Worm (Caenorhabditis elegans) whole organism, young adult: Measurements from ENCODE around the gene C02F5.10.

Source experiments
- B0035.1 ChIP-seq: sonication (generic microtip); optimal IDR thresholded peaks from 2 replicates; lab custom pipeline; 2016; ENCODE audit warnings: missing genetic modification characterization, mild to moderate bottlenecking, missing compliant biosample characterization, missing genotype, missing genetic modification reagents
- B0261.1 ChIP-seq: sonication (generic microtip); optimal IDR thresholded peaks from 2 replicates; lab custom pipeline; 2016; ENCODE audit warnings: mild to moderate bottlenecking, missing genetic modification characterization, moderate library complexity, missing compliant biosample characterization
- B0336.3 ChIP-seq: fragments of 200-800 bp; sonication (Bioruptor generic); IDR thresholded peaks from 2 replicates; pipeline ENCODE4 v1.3.6; 2022; ENCODE audit warnings: missing genetic modification characterization, missing compliant biosample characterization
- C17E4.6 ChIP-seq: fragments of 200-800 bp; sonication (Bioruptor generic); IDR thresholded peaks from 2 replicates; pipeline ENCODE4 v1.3.6; 2022; ENCODE audit warnings: missing genetic modification reagents, missing genetic modification characterization, missing compliant biosample characterization
- D2030.7 ChIP-seq: fragments of 200-800 bp; sonication (Bioruptor generic); IDR thresholded peaks from 2 replicates; pipeline ENCODE4 v1.3.6; 2022; ENCODE audit warnings: missing genetic modification reagents, missing genetic modification characterization, missing compliant biosample characterization
- F22D6.2 ChIP-seq: sonication (generic microtip); optimal IDR thresholded peaks from 2 replicates; lab custom pipeline; 2016; ENCODE audit warnings: mild to moderate bottlenecking, missing genetic modification characterization, missing compliant biosample characterization
- F33H1.4 ChIP-seq: fragments of 200-800 bp; sonication (Bioruptor generic); IDR thresholded peaks from 2 replicates; pipeline ENCODE4 v1.3.6; 2022; ENCODE audit warnings: missing genetic modification reagents, missing genetic modification characterization, missing compliant biosample characterization
- F39B2.1 ChIP-seq: fragments of 200-800 bp; sonication (Bioruptor generic); IDR thresholded peaks from 2 replicates; pipeline ENCODE4 v1.3.6; 2022; ENCODE audit warnings: missing genetic modification reagents, missing genetic modification characterization, missing compliant biosample characterization
- F57C9.4 ChIP-seq: sonication (generic microtip); optimal IDR thresholded peaks from 2 replicates; lab custom pipeline; 2017; ENCODE audit warnings: mild to moderate bottlenecking, missing genetic modification characterization, missing compliant biosample characterization
- Y53F4B.3 ChIP-seq: fragments of 200-800 bp; sonication (Bioruptor generic); IDR thresholded peaks from 2 replicates; pipeline ENCODE4 v1.3.6; 2022; ENCODE audit warnings: missing genetic modification reagents, missing genetic modification characterization, missing compliant biosample characterization
- Y56A3A.18 ChIP-seq: fragments of 200-800 bp; sonication (Bioruptor generic); IDR thresholded peaks from 2 replicates; pipeline ENCODE4 v1.3.6; 2022; ENCODE audit warnings: missing genetic modification reagents, missing genetic modification characterization, missing compliant biosample characterization
- Y67H2A.10 ChIP-seq: fragments of 200-800 bp; sonication (Bioruptor generic); conservative IDR thresholded peaks from 2 replicates; pipeline ENCODE4 v1.3.6; 2022; ENCODE audit warnings: missing genetic modification reagents, missing genetic modification characterization, missing compliant biosample characterization
- ZK185.1 ChIP-seq: sonication (generic microtip); optimal IDR thresholded peaks from 2 replicates; lab custom pipeline; 2016; ENCODE audit warnings: mild to moderate bottlenecking, missing genetic modification characterization, missing compliant biosample characterization; ENCODE audit not compliant: poor library complexity, severe bottlenecking
- akir-1 ChIP-seq: fragments of 200-800 bp; sonication (Bioruptor generic); optimal IDR thresholded peaks from 2 replicates; lab custom pipeline; 2018; ENCODE audit warnings: mild to moderate bottlenecking, missing genetic modification characterization, moderate library complexity, missing compliant biosample characterization
- ama-1 ChIP-seq, 3 experiments: fragments of 150-350 bp in 1 of 3; sonication (generic microtip) in 2 of 3; optimal IDR thresholded peaks; 2 replicates each; lab custom pipeline; 2014 to 2018; ENCODE audit warnings: missing biosample characterization in 2 of 3, missing genetic modification characterization in 2 of 3, missing genetic modification reagents in 2 of 3
- bed-1 ChIP-seq: fragments of 200-800 bp; sonication (Bioruptor generic); IDR thresholded peaks from 2 replicates; pipeline ENCODE4 v1.3.6; 2022; ENCODE audit warnings: missing genetic modification reagents, missing genetic modification characterization, missing compliant biosample characterization
- ceh-100 ChIP-seq: fragments of 200-800 bp; sonication (Bioruptor generic); IDR thresholded peaks from 2 replicates; pipeline ENCODE4 v1.3.6; 2022; ENCODE audit warnings: missing genetic modification reagents, missing genetic modification characterization, missing compliant biosample characterization
- ceh-40 ChIP-seq: fragments of 200-800 bp; sonication (Bioruptor generic); IDR thresholded peaks from 2 replicates; pipeline ENCODE4 v1.3.6; 2022; ENCODE audit warnings: missing genetic modification characterization, missing compliant biosample characterization
- ceh-79 ChIP-seq: sonication (generic microtip); optimal IDR thresholded peaks from 2 replicates; lab custom pipeline; 2017; ENCODE audit warnings: mild to moderate bottlenecking, missing genetic modification characterization, missing compliant biosample characterization
- chd-7 ChIP-seq: sonication (generic microtip); optimal IDR thresholded peaks from 2 replicates; lab custom pipeline; 2016; ENCODE audit warnings: mild to moderate bottlenecking, missing genetic modification characterization, moderate library complexity, missing compliant biosample characterization
- dpff-1 ChIP-seq: sonication (generic microtip); optimal IDR thresholded peaks from 2 replicates; lab custom pipeline; 2017; ENCODE audit warnings: mild to moderate bottlenecking, missing genetic modification characterization, missing compliant biosample characterization
- dpl-1 ChIP-seq: fragments of 150-350 bp; optimal IDR thresholded peaks from 2 replicates; lab custom pipeline; 2014; ENCODE audit warnings: missing biosample characterization, missing genetic modification reagents, missing genetic modification characterization
- efl-1 ChIP-seq: fragments of 150-350 bp; optimal IDR thresholded peaks from 2 replicates; lab custom pipeline; 2014; ENCODE audit warnings: missing biosample characterization, missing genetic modification reagents, missing genetic modification characterization
- him-1 ChIP-seq: sonication (generic microtip); optimal IDR thresholded peaks from 2 replicates; lab custom pipeline; 2016; ENCODE audit warnings: missing genotype, missing genetic modification reagents, missing genetic modification characterization, missing compliant biosample characterization
- hlh-12 ChIP-seq: sonication (generic microtip); optimal IDR thresholded peaks from 2 replicates; lab custom pipeline; 2016; ENCODE audit warnings: missing genetic modification characterization, missing compliant biosample characterization
- hlh-26 ChIP-seq: fragments of 200-800 bp; sonication (Bioruptor generic); conservative IDR thresholded peaks from 2 replicates; pipeline ENCODE4 v1.3.6; 2022; ENCODE audit warnings: missing genetic modification reagents, missing genetic modification characterization, missing compliant biosample characterization
- hmg-1.2 ChIP-seq: fragments of 200-800 bp; sonication (Bioruptor generic); IDR thresholded peaks from 2 replicates; pipeline ENCODE4 v1.3.6; 2022; ENCODE audit warnings: missing genetic modification reagents, missing genetic modification characterization, missing compliant biosample characterization
- hrde-1 ChIP-seq: sonication (generic microtip); optimal IDR thresholded peaks from 2 replicates; lab custom pipeline; 2016; ENCODE audit warnings: missing genetic modification characterization, mild to moderate bottlenecking, missing compliant biosample characterization, moderate library complexity, missing genotype, missing genetic modification reagents, borderline replicate concordance
- lin-26 ChIP-seq: fragments of 200-800 bp; sonication (Bioruptor generic); IDR thresholded peaks from 2 replicates; pipeline ENCODE4 v1.3.6; 2022; ENCODE audit warnings: missing genetic modification reagents, missing genetic modification characterization, missing compliant biosample characterization
- lir-1 ChIP-seq: fragments of 200-800 bp; sonication (Bioruptor generic); conservative IDR thresholded peaks from 2 replicates; pipeline ENCODE4 v1.3.6; 2022; ENCODE audit warnings: missing genetic modification reagents, missing genetic modification characterization, missing compliant biosample characterization
- lsl-1 ChIP-seq: fragments of 200-800 bp; sonication (Bioruptor generic); optimal IDR thresholded peaks from 2 replicates; lab custom pipeline; 2018; ENCODE audit warnings: mild to moderate bottlenecking, missing genetic modification characterization, moderate library complexity, missing compliant biosample characterization
- madf-3 ChIP-seq: fragments of 200-800 bp; sonication (Bioruptor generic); IDR thresholded peaks from 2 replicates; pipeline ENCODE4 v1.3.6; 2022; ENCODE audit warnings: missing genetic modification reagents, missing genetic modification characterization, missing compliant biosample characterization
- mel-28 ChIP-seq: sonication (generic microtip); optimal IDR thresholded peaks from 2 replicates; lab custom pipeline; 2016; ENCODE audit warnings: borderline replicate concordance, mild to moderate bottlenecking, missing genetic modification characterization, missing compliant biosample characterization
- mxl-1 ChIP-seq: sonication (generic microtip); optimal IDR thresholded peaks from 2 replicates; lab custom pipeline; 2016; ENCODE audit warnings: missing genetic modification characterization, missing compliant biosample characterization
- nfya-1 ChIP-seq: sonication (generic microtip); optimal IDR thresholded peaks from 2 replicates; lab custom pipeline; 2017; ENCODE audit warnings: antibody characterized with exemption, missing compliant biosample characterization, missing genetic modification characterization, borderline replicate concordance; ENCODE audit not compliant: insufficient read depth
- pbrm-1 ChIP-seq: fragments of 200-800 bp; sonication (Bioruptor generic); IDR thresholded peaks from 2 replicates; pipeline ENCODE4 v1.3.6; 2022; ENCODE audit warnings: missing genetic modification reagents, missing genetic modification characterization, missing compliant biosample characterization
- rpc-1 ChIP-seq, 2 experiments: fragments of 150-350 bp in 1 of 2; sonication (generic microtip) in 1 of 2; optimal IDR thresholded peaks; 2 replicates each; lab custom pipeline; 2014 to 2018; ENCODE audit warnings: missing biosample characterization in 1 of 2, missing genetic modification characterization in 1 of 2, missing genetic modification reagents in 1 of 2, missing genotype in 1 of 2
- snpc-3.4 ChIP-seq: sonication (generic microtip); optimal IDR thresholded peaks from 2 replicates; lab custom pipeline; 2017; ENCODE audit warnings: missing genetic modification characterization, mild to moderate bottlenecking, missing compliant biosample characterization, antibody characterized with exemption, moderate library complexity, missing genotype, missing genetic modification reagents
- snpc-4 ChIP-seq, 5 experiments: fragments of 150-350 bp in 1 of 5; sonication (generic microtip) in 4 of 5; optimal IDR thresholded peaks; 2 replicates each; lab custom pipeline; 2014 to 2018; ENCODE audit warnings: missing genetic modification characterization in 5 of 5, missing biosample characterization in 3 of 5, antibody characterized with exemption in 2 of 5, mild to moderate bottlenecking in 2 of 5, missing compliant biosample characterization in 2 of 5, missing genotype in 2 of 5, moderate library complexity in 2 of 5, missing genetic modification reagents in 1 of 5
- somi-1 ChIP-seq: fragments of 200-800 bp; sonication (Bioruptor generic); optimal IDR thresholded peaks from 2 replicates; lab custom pipeline; 2018; ENCODE audit warnings: mild to moderate bottlenecking, missing genetic modification characterization, missing compliant biosample characterization
- tbp1 ChIP-seq: fragments of 200-800 bp; sonication (Bioruptor generic); optimal IDR thresholded peaks from 2 replicates; lab custom pipeline; 2018; ENCODE audit warnings: mild to moderate bottlenecking, missing genetic modification characterization, missing compliant biosample characterization
- xnd-1 ChIP-seq: sonication (generic microtip); optimal IDR thresholded peaks from 2 replicates; lab custom pipeline; 2016; ENCODE audit warnings: missing genotype, missing genetic modification reagents, missing genetic modification characterization, missing compliant biosample characterization
- zim-3 ChIP-seq: sonication (generic microtip); optimal IDR thresholded peaks from 2 replicates; lab custom pipeline; 2017; ENCODE audit warnings: mild to moderate bottlenecking, missing genetic modification characterization, moderate library complexity, missing compliant biosample characterization
- ztf-22 ChIP-seq: fragments of 200-800 bp; sonication (Bioruptor generic); optimal IDR thresholded peaks from 2 replicates; lab custom pipeline; 2018; ENCODE audit warnings: mild to moderate bottlenecking, missing genetic modification characterization, moderate library complexity, missing compliant biosample characterization
- ztf-3 ChIP-seq: fragments of 200-800 bp; sonication (Bioruptor generic); optimal IDR thresholded peaks from 2 replicates; lab custom pipeline; 2018; ENCODE audit warnings: mild to moderate bottlenecking, missing genetic modification characterization, missing compliant biosample characterization

The C02F5.10 gene

ce11 chrIII:8228916-8229315 lies 20.4 kb downstream of the C02F5.10 start:
- TF ChIP-seq B0261.1 (tag; lab: Kevin White, UChicago): no peak
- TF ChIP-seq hrde-1 (tag; lab: Kevin White, UChicago): no peak
- 0 out of 2 replicates have a peak, but pooled peaks have one; percentile 8 for TF ChIP-seq pbrm-1 (GFP tag; lab: Robert Waterston, UW)

ce11 chrIII:8227511-8227910 lies 21.8 kb downstream of the C02F5.10 start, which contains the start of gene fbxl-1:
Gene fbxl-1 (plus strand): TSS chrIII:8227830.
- TF ChIP-seq xnd-1: no peak
- no peak for TF ChIP-seq hlh-26 (GFP tag; lab: Robert Waterston, UW)
- no peak for TF ChIP-seq hrde-1 (tag; lab: Kevin White, UChicago)
- no peak for TF ChIP-seq snpc-3.4
- TF ChIP-seq rpc-1 (optimal IDR thresholded peaks at IDR 0.05; lab: Kevin White, UChicago): no peak
- no peak for TF ChIP-seq rpc-1 (tag; optimal IDR thresholded peaks at IDR 0.05; lab: Kevin White, UChicago)
- TF ChIP-seq dpl-1: no peak
- TF ChIP-seq ztf-22 (GFP tag; lab: Kevin White, UChicago): peak; percentile 35
- peak; percentile 41 for TF ChIP-seq ZK185.1 (tag; lab: Kevin White, UChicago)
- TF ChIP-seq ceh-100 (GFP tag; lab: Robert Waterston, UW): peak; percentile 42
- no peak for TF ChIP-seq B0035.1
- TF ChIP-seq C17E4.6 (GFP tag; lab: Robert Waterston, UW): no peak
- TF ChIP-seq bed-1 (GFP tag; lab: Robert Waterston, UW): no peak
- no peak for TF ChIP-seq ceh-40 (GFP tag; lab: Robert Waterston, UW)
- TF ChIP-seq tbp1: peak; percentile 53
- peak; percentile 44; the same call in 1 of the 2 replicates for TF ChIP-seq Y67H2A.10 (GFP tag; lab: Robert Waterston, UW)
- TF ChIP-seq efl-1 (GFP tag; lab: Kevin White, UChicago): no peak
- TF ChIP-seq hlh-12 (tag; lab: Kevin White, UChicago): no peak
- no peak for TF ChIP-seq mxl-1 (tag; lab: Kevin White, UChicago)
- no peak for TF ChIP-seq ama-1 (optimal IDR thresholded peaks at IDR 0.05; lab: Kevin White, UChicago)
- TF ChIP-seq ama-1 (GFP tag; optimal IDR thresholded peaks at IDR 0.05; lab: Kevin White, UChicago): no peak
- TF ChIP-seq lin-26 (GFP tag; lab: Robert Waterston, UW): peak; percentile 68; the same call in 1 of the 2 replicates
- no peak for TF ChIP-seq dpff-1 (tag; lab: Kevin White, UChicago)
- peak; percentile 68; the same call in 1 of the 2 replicates for TF ChIP-seq pbrm-1 (GFP tag; lab: Robert Waterston, UW)
- TF ChIP-seq B0336.3 (GFP tag; lab: Robert Waterston, UW): no peak; the same call in none of the 2 replicates
- TF ChIP-seq akir-1 (GFP tag; lab: Kevin White, UChicago): no peak
- no peak for TF ChIP-seq lsl-1 (GFP tag; lab: Kevin White, UChicago)
- peak; percentile 63 for TF ChIP-seq somi-1 (GFP tag; lab: Kevin White, UChicago)
- TF ChIP-seq madf-3 (GFP tag; lab: Robert Waterston, UW): no peak
- no peak for TF ChIP-seq Y56A3A.18 (GFP tag; lab: Robert Waterston, UW)
- no peak for TF ChIP-seq mel-28
- TF ChIP-seq chd-7: peak; percentile 79
- no peak for TF ChIP-seq zim-3 (tag; lab: Kevin White, UChicago)
- peak; percentile 79; the same call in 1 of the 2 replicates for TF ChIP-seq hmg-1.2 (GFP tag; lab: Robert Waterston, UW)
- peak; percentile 82 for TF ChIP-seq lir-1 (GFP tag; lab: Robert Waterston, UW)
- TF ChIP-seq F57C9.4 (tag; lab: Kevin White, UChicago): no peak
- TF ChIP-seq nfya-1: no peak
- TF ChIP-seq F33H1.4: peak; percentile 16; the same call in 1 of the 2 replicates
- no peak for TF ChIP-seq Y53F4B.3
- TF ChIP-seq ztf-3 (GFP tag; lab: Kevin White, UChicago): no peak
- no peak for TF ChIP-seq ceh-79 (tag; lab: Kevin White, UChicago)
- no peak for TF ChIP-seq D2030.7 (GFP tag; lab: Robert Waterston, UW)
- TF ChIP-seq F39B2.1: no peak
- TF ChIP-seq him-1 (tag; lab: Kevin White, UChicago): no peak
- no peak for TF ChIP-seq snpc-4 (GFP tag; optimal IDR thresholded peaks at IDR 0.05; lab: Kevin White, UChicago)
- TF ChIP-seq snpc-4 (tag; optimal IDR thresholded peaks at IDR 0.05; lab: Kevin White, UChicago): peak; percentile 19 to 56 (median 26)
- TF ChIP-seq F22D6.2: peak; percentile 29
